Worm (Caenorhabditis elegans): ENCODE measurements around the gene nhr-150.

ce11 chrV:15497731-15498130 is 16.5 kb upstream of the nhr-150 start:
- no peak for TF ChIP-seq dao-5 (tag; optimal IDR thresholded peaks at IDR 0.05)
- TF ChIP-seq W03F9.2 (tag; optimal IDR thresholded peaks at IDR 0.05) = no peak
